Worm (Caenorhabditis elegans): ENCODE results near the gene Y75B8A.25.

DNA sequence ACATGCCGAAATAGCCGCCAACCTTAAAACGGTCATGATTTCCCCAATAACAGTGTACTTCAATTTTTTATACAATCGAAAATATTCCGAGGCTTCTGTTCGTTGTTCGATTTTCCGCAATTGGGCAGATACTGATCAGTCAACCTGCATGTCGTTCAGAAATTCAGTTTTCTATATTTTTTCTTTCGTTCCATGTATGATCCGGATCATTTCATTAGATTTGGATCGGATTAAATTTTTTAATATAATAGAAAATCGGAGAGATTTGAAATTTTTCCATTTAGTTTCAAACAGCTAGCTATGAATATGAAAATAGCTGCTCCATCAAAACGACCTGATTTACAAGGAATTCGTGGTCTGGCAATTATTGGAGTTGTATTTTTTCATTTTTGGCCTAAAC, 41.3 kb downstream of the Y75B8A.25 start, which contains the start of gene Y75B8A.37:
- TF ChIP-seq ama-1 (optimal IDR thresholded peaks at IDR 0.05) (no peak), tra-4 (tag; optimal IDR thresholded peaks at IDR 0.05) (no peak)
